Worm (Caenorhabditis elegans): ENCODE measurements around the gene C32B5.13.
"Not testable (repeated sequence)": the region's sequence is repeated elsewhere in the genome, so short reads cannot be mapped to it uniquely, and the experiment has no call there.

The C32B5.13 gene

ce11 chrII:973999-974398 is 12.1 kb upstream of the C32B5.13 start, which contains the start of gene fbxc-14:
Gene fbxc-14, plus strand, starts transcription at chrII:974299.
- TF ChIP-seq skn-1 (tag; optimal IDR thresholded peaks at IDR 0.05) = no peak
- TF ChIP-seq lin-15B (tag; optimal IDR thresholded peaks at IDR 0.05) = no peak
- no peak for TF ChIP-seq mdl-1 (tag; optimal IDR thresholded peaks at IDR 0.05)
- TF ChIP-seq daf-8 (GFP tag; IDR thresholded peaks at IDR 0.05) = no peak
- no peak for TF ChIP-seq zfp-3 (GFP tag; conservative IDR thresholded peaks at IDR 0.05)
- no peak for TF ChIP-seq nhr-25 (tag; optimal IDR thresholded peaks at IDR 0.05; ENCODE audit: borderline replicate concordance, insufficient read depth)
- TF ChIP-seq ceh-28 (tag; optimal IDR thresholded peaks at IDR 0.05) = no peak

ce11 chrII:972850-973249 is 11.0 kb upstream of the C32B5.13 start, which contains the start of gene C32B5.15:
Gene C32B5.15, minus strand, starts transcription at chrII:972950.
- TF ChIP-seq lin-15B (tag; optimal IDR thresholded peaks at IDR 0.05) (no peak), lin-1 (GFP tag; IDR thresholded peaks at IDR 0.05) (no peak), mep-1 (tag; optimal IDR thresholded peaks at IDR 0.05) (no peak), F49E8.2 (tag; optimal IDR thresholded peaks at IDR 0.05; ENCODE audit: borderline replicate concordance) (no peak), gei-8 (GFP tag; optimal IDR thresholded peaks at IDR 0.05) (no peak), fkh-10 (GFP tag; optimal IDR thresholded peaks at IDR 0.05) (no peak), nhr-111 (GFP tag; optimal IDR thresholded peaks at IDR 0.05) (no peak), T26A8.4 (GFP tag; IDR thresholded peaks at IDR 0.05) (no peak), lsy-2 (tag; optimal IDR thresholded peaks at IDR 0.05) (no peak), mdt-29 (GFP tag; IDR thresholded peaks at IDR 0.05) (no peak), lin-38 (GFP tag; IDR thresholded peaks at IDR 0.05) (no peak), mes-2 (tag; optimal IDR thresholded peaks at IDR 0.05; ENCODE audit: poor library complexity, severe bottlenecking) (no peak)

- not testable (repeated sequence) for TF ChIP-seq daf-8 (GFP tag; IDR thresholded peaks at IDR 0.05); Y48G9A.11 (GFP tag; IDR thresholded peaks at IDR 0.05); F49E8.2 (tag; optimal IDR thresholded peaks at IDR 0.05; ENCODE audit: borderline replicate concordance)
Observed at ce11 chrII:968106-968505, 6.2 kb upstream of the C32B5.13 start, which contains the start of gene C32B5.6. Gene C32B5.6, plus strand, starts transcription at chrII:968406.

- not testable (repeated sequence) for TF ChIP-seq unc-62 (GFP tag; optimal IDR thresholded peaks at IDR 0.05 in 1 of 2); unc-62 (tag; optimal IDR thresholded peaks at IDR 0.05); mxl-3 (GFP tag; optimal IDR thresholded peaks at IDR 0.05); fkh-10 (GFP tag; optimal IDR thresholded peaks at IDR 0.05)
Observed at ce11 chrII:966962-967361, 5.1 kb upstream of the C32B5.13 start, which contains the start of gene fbxc-18. Gene fbxc-18, minus strand, starts transcription at chrII:967062.

ce11 chrII:960218-960617 is 1.6 kb downstream of the C32B5.13 start, which contains the start of the genes C32B5.18 and C32B5.7:
Gene C32B5.18, plus strand, starts transcription at chrII:960518.
Gene C32B5.7, plus strand, starts transcription at chrII:960528.
- TF ChIP-seq aha-1 (tag) (peak; percentile 76), hlh-30 (tag; optimal IDR thresholded peaks at IDR 0.05; ENCODE audit: insufficient read depth) (no peak)

ce11 chrII:958618-959017 is 3.2 kb downstream of the C32B5.13 start, which contains the start of gene sdz-4:
Gene sdz-4, plus strand, starts transcription at chrII:958918.
- peak; percentile 74 for TF ChIP-seq aha-1 (tag)
- no peak for TF ChIP-seq lin-29 (GFP tag; IDR thresholded peaks at IDR 0.05)

- peak; percentile 29 for TF ChIP-seq nhr-28 (tag; optimal IDR thresholded peaks at IDR 0.05)
Observed at ce11 chrII:954626-955025, 7.2 kb downstream of the C32B5.13 start, which contains the start of gene fbxc-7. Gene fbxc-7, plus strand, starts transcription at chrII:954926.

ce11 chrII:953052-953451 is 8.8 kb downstream of the C32B5.13 start:
- TF ChIP-seq zfp-3 (GFP tag; conservative IDR thresholded peaks at IDR 0.05) = no peak
- TF ChIP-seq nhr-10 (tag; optimal IDR thresholded peaks at IDR 0.05) = no peak
- no peak for TF ChIP-seq nhr-102 (tag; optimal IDR thresholded peaks at IDR 0.05)
- TF ChIP-seq zfp-2 (tag; optimal IDR thresholded peaks at IDR 0.05) = no peak
- TF ChIP-seq dmd-9 (GFP tag; IDR thresholded peaks at IDR 0.05) = no peak
- TF ChIP-seq mdt-29 (GFP tag; IDR thresholded peaks at IDR 0.05) = no peak
- TF ChIP-seq T26A8.4 (GFP tag; IDR thresholded peaks at IDR 0.05) = no peak
- TF ChIP-seq dmd-6 (GFP tag; IDR thresholded peaks at IDR 0.05) = no peak
- no peak for TF ChIP-seq lin-29 (GFP tag; IDR thresholded peaks at IDR 0.05)
- no peak for TF ChIP-seq fkh-10 (GFP tag; optimal IDR thresholded peaks at IDR 0.05)

All from whole organism, L4 larva.